Worm (Caenorhabditis elegans): ENCODE results near the gene ZK669.2.
A peak's percentile ranks its signal among the peaks of the same experiment; 100 is the strongest.

Gene ZK669.2

DNA sequence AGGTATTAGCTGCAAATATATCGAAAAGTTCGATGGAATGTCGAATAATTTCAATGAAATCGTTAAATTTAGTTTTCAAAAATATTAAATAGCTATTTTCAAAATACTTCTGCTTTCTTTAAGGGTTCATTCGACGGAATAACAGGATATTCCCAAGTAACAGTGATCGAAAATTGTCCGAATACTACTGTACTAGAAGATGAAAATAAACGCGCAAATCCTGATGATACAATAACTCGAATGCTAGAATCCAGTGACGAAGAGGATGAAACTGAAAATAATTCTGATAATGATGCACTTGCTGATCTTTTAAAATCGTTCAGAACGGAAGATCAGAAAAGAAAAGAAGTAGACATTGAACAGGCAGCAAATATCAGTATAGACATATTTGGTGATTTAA, 37.2 kb downstream of the ZK669.2 start:
- no peak for TF ChIP-seq fkh-10 (GFP tag; optimal IDR thresholded peaks at IDR 0.05)
- no peak for TF ChIP-seq K02D7.2 (tag; optimal IDR thresholded peaks at IDR 0.05)
- no peak for TF ChIP-seq ceh-30 (tag; optimal IDR thresholded peaks at IDR 0.05)
- no peak for TF ChIP-seq ceh-2 (tag; optimal IDR thresholded peaks at IDR 0.05)
- no peak for TF ChIP-seq ceh-19 (GFP tag; optimal IDR thresholded peaks at IDR 0.05)
- no peak for TF ChIP-seq nhr-11 (tag; optimal IDR thresholded peaks at IDR 0.05)
- no peak for TF ChIP-seq hlh-13 (GFP tag; optimal IDR thresholded peaks at IDR 0.05)
- TF ChIP-seq unc-55 (GFP tag; optimal IDR thresholded peaks at IDR 0.05): no peak
- TF ChIP-seq ceh-9 (tag; optimal IDR thresholded peaks at IDR 0.05): no peak
- no peak for TF ChIP-seq F13H6.1 (tag; optimal IDR thresholded peaks at IDR 0.05)

DNA sequence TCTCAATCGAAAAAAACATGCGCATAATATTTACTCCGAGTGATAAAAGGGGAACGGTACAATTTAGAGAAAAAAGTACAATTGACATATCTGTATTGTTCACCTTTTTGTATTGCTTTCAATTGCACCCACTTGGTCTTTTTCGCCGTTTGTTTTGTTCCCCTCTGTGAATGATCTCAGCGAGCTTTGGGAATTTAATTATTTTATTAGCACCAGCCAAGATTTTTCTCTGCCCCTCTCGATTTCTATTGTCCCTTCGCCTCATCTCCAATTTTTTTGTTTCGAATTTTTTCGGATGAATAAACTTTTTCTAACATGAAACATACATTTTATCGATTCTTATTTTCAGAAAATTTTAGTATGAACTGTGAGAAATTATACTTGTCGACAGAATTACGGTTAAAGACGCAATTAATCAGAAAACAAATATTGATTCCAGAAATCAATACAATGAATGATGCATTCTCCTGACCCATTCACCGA, 37.7 kb downstream of the ZK669.2 start, which contains the start of gene rev-1:
TSS of gene rev-1 (plus strand) at position 433 of the 483 bp plus-strand sequence.
- TF ChIP-seq unc-42 (tag; optimal IDR thresholded peaks at IDR 0.05): peak; percentile 40
- no peak for TF ChIP-seq unc-3 (GFP tag; conservative IDR thresholded peaks at IDR 0.05)
- no peak for TF ChIP-seq unc-3 (tag; optimal IDR thresholded peaks at IDR 0.05)

DNA sequence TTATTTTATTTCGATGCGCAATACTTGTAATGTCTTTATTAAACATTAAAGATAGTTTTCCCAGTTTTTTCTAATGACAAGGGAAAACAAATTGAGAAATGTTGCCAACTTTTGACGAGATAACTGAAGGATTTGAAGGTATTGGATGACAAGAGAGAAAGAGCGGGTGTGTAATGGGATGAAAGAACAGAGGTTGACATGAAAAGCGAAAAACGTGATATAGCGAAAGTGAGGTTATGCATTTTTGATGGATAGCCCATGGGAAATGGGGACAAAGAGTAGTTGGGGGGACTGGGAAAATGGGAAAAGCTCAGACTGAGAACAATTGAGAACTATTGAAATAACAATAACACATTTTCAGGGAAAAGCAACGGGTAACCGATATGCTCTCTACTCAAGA, 42.8 kb downstream of the ZK669.2 start:
- TF ChIP-seq pha-4 (tag; optimal IDR thresholded peaks at IDR 0.05) (no peak), unc-55 (GFP tag; optimal IDR thresholded peaks at IDR 0.05) (peak; percentile 54)

DNA sequence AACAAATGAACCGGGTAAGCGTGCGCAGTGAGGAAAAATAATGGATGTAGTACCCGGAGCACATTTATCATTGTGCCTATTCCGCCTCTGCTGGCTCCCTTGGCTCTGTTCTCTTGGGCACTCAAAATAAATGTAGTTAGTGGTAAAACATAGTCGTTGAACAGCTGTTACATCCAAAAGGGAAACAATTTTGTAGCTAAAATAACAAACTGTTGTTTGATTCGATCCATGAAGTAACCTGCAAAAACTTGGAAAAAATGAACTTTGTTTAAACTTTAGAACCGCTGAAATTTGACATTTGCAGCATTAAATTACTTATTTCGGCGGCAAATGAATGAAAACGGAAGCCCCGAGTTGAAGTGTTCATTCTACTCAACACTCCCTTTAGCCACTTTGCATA, 44.3 kb downstream of the ZK669.2 start:
- TF ChIP-seq unc-42 (tag; optimal IDR thresholded peaks at IDR 0.05) (no peak), unc-3 (GFP tag; conservative IDR thresholded peaks at IDR 0.05) (no peak), unc-3 (tag; optimal IDR thresholded peaks at IDR 0.05) (no peak), gmeb-2 (tag; optimal IDR thresholded peaks at IDR 0.05) (no peak), rnt-1 (tag; optimal IDR thresholded peaks at IDR 0.05) (no peak), K09A11.1 (tag; optimal IDR thresholded peaks at IDR 0.05; ENCODE audit: insufficient read depth) (no peak), pag-3 (tag; optimal IDR thresholded peaks at IDR 0.05; ENCODE audit: borderline replicate concordance) (no peak), ceh-34 (tag; optimal IDR thresholded peaks at IDR 0.05) (peak; percentile 69), nfya-1 (tag; optimal IDR thresholded peaks at IDR 0.05) (no peak)

DNA sequence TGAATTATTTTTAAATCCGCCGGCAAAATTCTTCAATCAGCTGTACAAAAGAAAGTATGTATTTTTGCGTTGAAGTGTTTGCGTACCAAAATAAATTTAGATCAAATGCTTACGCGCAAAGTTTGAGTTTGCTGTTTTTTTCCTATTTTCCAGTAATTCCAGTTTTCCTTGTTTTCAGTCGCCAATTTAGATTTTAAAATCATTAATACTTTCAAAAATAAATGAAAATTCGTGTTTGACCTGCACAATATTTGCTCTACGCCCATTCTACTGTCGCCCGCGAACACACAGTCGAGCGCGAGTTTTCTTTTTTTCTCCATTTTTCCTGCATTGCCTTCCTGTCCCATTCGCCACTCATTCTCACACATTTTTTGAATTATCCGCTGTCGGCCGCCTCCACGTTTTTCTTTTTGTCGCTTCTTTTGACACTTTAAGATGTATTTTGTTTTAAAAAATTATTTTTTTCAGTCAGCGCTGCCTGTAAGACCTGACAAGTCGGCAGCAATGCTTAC, 45.2 kb downstream of the ZK669.2 start, which contains the start of gene ptc-1:
TSS of gene ptc-1 (plus strand) at position 462 of the 512 bp plus-strand sequence.
- no peak for TF ChIP-seq ceh-2 (tag; optimal IDR thresholded peaks at IDR 0.05)
- TF ChIP-seq eyg-1 (tag; optimal IDR thresholded peaks at IDR 0.05): no peak
- TF ChIP-seq dve-1 (tag; optimal IDR thresholded peaks at IDR 0.05): no peak
- TF ChIP-seq K02D7.2 (tag; optimal IDR thresholded peaks at IDR 0.05): no peak
- TF ChIP-seq gmeb-2 (tag; optimal IDR thresholded peaks at IDR 0.05): no peak
- TF ChIP-seq unc-55 (GFP tag; optimal IDR thresholded peaks at IDR 0.05): no peak
- no peak for TF ChIP-seq fkh-6 (tag; optimal IDR thresholded peaks at IDR 0.05)
- TF ChIP-seq pax-1 (tag; optimal IDR thresholded peaks at IDR 0.05): no peak
- no peak for TF ChIP-seq pag-3 (tag; optimal IDR thresholded peaks at IDR 0.05; ENCODE audit: borderline replicate concordance)
- no peak for TF ChIP-seq hlh-6 (tag; optimal IDR thresholded peaks at IDR 0.05)

DNA sequence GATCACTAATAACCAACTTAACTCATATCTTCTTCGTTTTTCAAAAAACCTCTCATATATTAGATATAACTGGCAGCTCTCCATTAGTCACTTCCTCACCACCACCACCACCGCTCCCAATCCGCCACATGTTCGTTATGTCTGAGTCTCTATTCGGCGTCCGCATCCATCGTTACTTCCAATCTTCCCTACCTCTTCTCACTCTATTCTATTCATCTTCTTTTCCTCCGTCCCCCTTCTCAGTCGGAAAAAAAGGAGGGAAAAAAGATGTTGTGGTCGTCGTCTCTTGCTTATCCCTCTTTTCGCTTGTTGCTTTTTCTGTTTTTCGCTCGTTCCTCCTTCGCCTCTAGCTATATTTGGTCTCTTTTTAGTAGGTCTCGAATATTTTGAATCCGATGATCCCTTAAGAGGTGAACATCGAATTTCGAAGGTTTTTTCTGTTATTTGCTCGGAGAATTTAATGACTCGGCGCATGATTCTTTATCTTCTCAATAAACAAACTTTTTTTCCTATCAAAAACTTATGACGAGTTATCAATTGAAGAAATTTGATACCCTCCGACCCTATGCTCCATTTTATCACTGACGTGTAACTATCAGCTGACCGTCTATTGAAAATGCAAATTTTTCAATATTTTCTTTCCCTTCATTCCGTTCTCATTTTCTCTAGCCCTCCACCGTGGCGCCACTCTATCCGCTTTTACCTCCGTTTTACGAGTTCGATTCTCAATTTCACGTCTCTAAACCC, 45.9 kb downstream of the ZK669.2 start:
- TF ChIP-seq pros-1 (tag; optimal IDR thresholded peaks at IDR 0.05) (peak; percentile 55), Y22D7AL.16 (tag; optimal IDR thresholded peaks at IDR 0.05) (no peak), ceh-14 (tag; optimal IDR thresholded peaks at IDR 0.05) (peak; percentile 1), syd-9 (tag; optimal IDR thresholded peaks at IDR 0.05) (no peak), unc-42 (tag; optimal IDR thresholded peaks at IDR 0.05) (peak; percentile 42), che-1 (tag; optimal IDR thresholded peaks at IDR 0.05) (no peak), nfya-1 (tag; optimal IDR thresholded peaks at IDR 0.05) (peak; percentile 21), C08G9.2 (tag; optimal IDR thresholded peaks at IDR 0.05) (peak; percentile 23), hlh-8 (tag; optimal IDR thresholded peaks at IDR 0.05) (no peak), madf-2 (tag; optimal IDR thresholded peaks at IDR 0.05) (no peak), zip-5 (tag; optimal IDR thresholded peaks at IDR 0.05) (no peak), rnt-1 (tag; optimal IDR thresholded peaks at IDR 0.05) (peak; percentile 17), odd-2 (tag; optimal IDR thresholded peaks at IDR 0.05) (no peak), ceh-18 (tag; optimal IDR thresholded peaks at IDR 0.05) (peak; percentile 38), eyg-1 (tag; optimal IDR thresholded peaks at IDR 0.05) (no peak), unc-55 (GFP tag; optimal IDR thresholded peaks at IDR 0.05) (no peak), lin-11 (tag; optimal IDR thresholded peaks at IDR 0.05) (no peak), unc-3 (GFP tag; conservative IDR thresholded peaks at IDR 0.05) (no peak), unc-3 (tag; optimal IDR thresholded peaks at IDR 0.05) (no peak), ceh-24 (tag; optimal IDR thresholded peaks at IDR 0.05) (no peak), pha-2 (tag; optimal IDR thresholded peaks at IDR 0.05) (no peak), K09A11.1 (tag; optimal IDR thresholded peaks at IDR 0.05; ENCODE audit: insufficient read depth) (no peak)
